Fruit fly (Drosophila melanogaster) Kc167 (cell line): ENCODE results near the gene Eig71Ed.

Experiments
- Myc ChIP-seq: fragments of >200 bp; optimal IDR thresholded peaks from 2 replicates; lab custom pipeline; 2017; ENCODE audit warnings: missing external identifiers
- Sin3A ChIP-seq: fragments of >200 bp; optimal IDR thresholded peaks from 2 replicates; lab custom pipeline; 2018; ENCODE audit warnings: missing external identifiers
- h ChIP-seq: fragments of >200 bp; optimal IDR thresholded peaks from 3 replicates; lab custom pipeline; 2018; ENCODE audit warnings: missing external identifiers
- psq ChIP-seq: fragments of >200 bp; optimal IDR thresholded peaks from 2 replicates; lab custom pipeline; 2017; ENCODE audit warnings: missing external identifiers

DNA sequence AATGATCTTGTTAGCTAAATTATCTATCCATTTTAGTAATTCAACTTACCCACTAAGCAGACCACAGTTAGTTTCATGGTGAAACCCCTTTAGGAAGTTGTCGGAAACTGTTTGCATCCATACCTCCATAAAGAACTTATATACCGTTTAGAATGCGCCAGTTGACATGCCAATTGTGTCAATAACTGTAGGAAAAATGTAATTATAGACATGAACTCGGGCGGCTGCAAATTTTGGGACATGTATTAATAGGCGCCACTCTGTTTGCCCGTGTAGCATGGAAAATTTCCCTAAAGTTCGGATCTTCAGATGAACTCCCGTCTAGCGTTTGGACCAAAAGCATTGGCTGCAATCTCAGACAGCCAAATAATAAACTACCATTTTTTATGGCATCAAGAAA, 3.6 kb downstream of the Eig71Ed start, which contains the start of gene Eig71Ee:
- TF ChIP-seq h (lab: Kevin White, UChicago) (no peak), Sin3A (lab: Kevin White, UChicago) (no peak), psq (lab: Kevin White, UChicago) (no peak), Myc (lab: Kevin White, UChicago) (no peak)
